Worm (Caenorhabditis elegans) whole organism, L2 larva: Measurements from ENCODE around the gene Y43E12A.2.

ENCODE experiments used
- elt-3 ChIP-seq: sonication (generic microtip); optimal IDR thresholded peaks from 2 replicates; lab custom pipeline; 2017; ENCODE audit warnings: missing biosample characterization, missing genetic modification characterization
- lsy-2 ChIP-seq, 2 experiments: fragments of 150-350 bp in 1 of 2; sonication (generic microtip) in 1 of 2; optimal IDR thresholded peaks; 2 replicates each; lab custom pipeline; 2014 to 2017; ENCODE audit warnings: missing biosample characterization in 2 of 2, missing genetic modification characterization in 2 of 2
- nhr-23 ChIP-seq: fragments of 150-350 bp; optimal IDR thresholded peaks from 2 replicates; lab custom pipeline; 2014; ENCODE audit warnings: missing biosample characterization, missing genetic modification reagents, missing genetic modification characterization
- nhr-237 ChIP-seq: fragments of 150-350 bp; optimal IDR thresholded peaks from 2 replicates; lab custom pipeline; 2014; ENCODE audit warnings: missing biosample characterization, missing genetic modification characterization
- nhr-25 ChIP-seq: fragments of 150-350 bp; sonication (generic microtip); optimal IDR thresholded peaks from 3 replicates; lab custom pipeline; 2014; ENCODE audit warnings: missing biosample characterization, missing genetic modification characterization
- skn-1 ChIP-seq: sonication (generic microtip); optimal IDR thresholded peaks from 2 replicates; lab custom pipeline; 2017; ENCODE audit warnings: missing biosample characterization, missing genetic modification characterization

DNA sequence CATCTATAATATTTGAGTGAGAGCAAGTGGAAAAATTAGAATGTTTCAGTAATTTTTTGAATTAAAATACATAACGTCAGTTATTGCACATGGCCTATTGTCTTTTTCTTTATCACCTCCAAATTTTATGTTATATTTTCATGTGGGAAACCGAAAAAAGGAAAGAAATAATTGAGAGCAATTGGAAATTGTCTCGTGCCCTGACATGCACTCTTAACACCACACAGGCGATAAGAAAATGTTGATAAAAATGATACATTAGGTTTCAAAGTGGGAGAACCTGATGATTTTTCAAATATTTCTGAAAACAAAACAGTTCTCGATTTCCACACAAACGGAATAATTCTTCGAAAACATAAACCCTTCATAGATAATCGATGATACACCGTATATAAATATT, 34.0 kb downstream of the Y43E12A.2 start, which contains the start of gene F13H10.3:
- TF ChIP-seq skn-1, result no peak
- no peak for TF ChIP-seq elt-3 (tag; lab: Kevin White, UChicago)
- TF ChIP-seq lsy-2 (tag; optimal IDR thresholded peaks at IDR 0.05; lab: Kevin White, UChicago), result no peak
- TF ChIP-seq nhr-237, result no peak
- no peak for TF ChIP-seq nhr-23 (tag; lab: Kevin White, UChicago)
- no peak for TF ChIP-seq nhr-25 (tag; lab: Kevin White, UChicago)
